Worm (Caenorhabditis elegans) whole organism, midembryonic: ENCODE measurements around the gene fbxa-47.
"Not testable (repeated sequence)": the region's sequence is repeated elsewhere in the genome, so short reads cannot be mapped to it uniquely, and the experiment has no call there.

ENCODE experiments used
- T22C8.4 ChIP-seq: fragments of 200-800 bp; sonication (Bioruptor generic); IDR thresholded peaks from 2 replicates; pipeline ENCODE4 v1.3.6; 2022; ENCODE audit warnings: missing genetic modification characterization, missing compliant biosample characterization
- cog-1 ChIP-seq: sonication (generic microtip); optimal IDR thresholded peaks from 2 replicates; lab custom pipeline; 2016; ENCODE audit warnings: missing genetic modification characterization, missing compliant biosample characterization
- flt-1 ChIP-seq: fragments of 200-800 bp; sonication (Bioruptor generic); IDR thresholded peaks from 2 replicates; pipeline ENCODE4 v1.3.6; 2022; ENCODE audit warnings: missing genetic modification characterization, missing compliant biosample characterization
- klf-2 ChIP-seq: fragments of 200-800 bp; sonication (Bioruptor generic); conservative IDR thresholded peaks from 2 replicates; pipeline ENCODE4 v1.3.6; 2022; ENCODE audit warnings: missing genetic modification reagents, missing genetic modification characterization, missing compliant biosample characterization
- med-1 ChIP-seq: sonication (generic microtip); optimal IDR thresholded peaks from 2 replicates; lab custom pipeline; 2017; ENCODE audit warnings: missing genetic modification characterization, mild to moderate bottlenecking, missing compliant biosample characterization, antibody characterized with exemption, missing genetic modification reagents; ENCODE audit not compliant: insufficient read depth
- ref-1 ChIP-seq: fragments of 200-800 bp; sonication (Bioruptor generic); conservative IDR thresholded peaks from 2 replicates; pipeline ENCODE4 v1.3.6; 2022; ENCODE audit warnings: missing genetic modification reagents, missing genetic modification characterization, missing compliant biosample characterization
- tab-1 ChIP-seq: fragments of 200-800 bp; sonication (Bioruptor generic); IDR thresholded peaks from 2 replicates; pipeline ENCODE4 v1.3.6; 2022; ENCODE audit warnings: missing genetic modification characterization, missing compliant biosample characterization
- ztf-23 ChIP-seq: fragments of 200-800 bp; sonication (Bioruptor generic); IDR thresholded peaks from 2 replicates; pipeline ENCODE4 v1.3.6; 2022; ENCODE audit warnings: missing genetic modification reagents, missing genetic modification characterization, missing compliant biosample characterization
- ztf-29 ChIP-seq: fragments of 200-800 bp; sonication (Bioruptor generic); IDR thresholded peaks from 2 replicates; pipeline ENCODE4 v1.3.6; 2022; ENCODE audit warnings: missing genetic modification reagents, missing genetic modification characterization, missing compliant biosample characterization

Gene fbxa-47

ce11 chrIII:2232360-2232759 is at the start of gene fbxa-47:
fbxa-47 (minus strand) TSS chrIII:2232460.
- TF ChIP-seq flt-1 = no peak
- TF ChIP-seq ref-1 (GFP tag; lab: Robert Waterston, UW) = no peak
- TF ChIP-seq cog-1 (tag; lab: Kevin White, UChicago) = no peak
- TF ChIP-seq ztf-29 (GFP tag; lab: Robert Waterston, UW) = no peak
- TF ChIP-seq ztf-23 (GFP tag; lab: Robert Waterston, UW) = no peak
- TF ChIP-seq T22C8.4 (GFP tag; lab: Robert Waterston, UW) = no peak
- no peak for TF ChIP-seq med-1

- no peak for TF ChIP-seq klf-2 (GFP tag; lab: Robert Waterston, UW)
- TF ChIP-seq ref-1 (GFP tag; lab: Robert Waterston, UW) = no peak
- TF ChIP-seq med-1 = no peak
- no peak for TF ChIP-seq T22C8.4 (GFP tag; lab: Robert Waterston, UW)
- no peak for TF ChIP-seq ztf-29 (GFP tag; lab: Robert Waterston, UW)
- TF ChIP-seq tab-1 (GFP tag; lab: Robert Waterston, UW) = no peak
- TF ChIP-seq cog-1 (tag; lab: Kevin White, UChicago) = no peak
- TF ChIP-seq ztf-23 (GFP tag; lab: Robert Waterston, UW) = no peak
- no peak for TF ChIP-seq flt-1
These were observed 48.3 kb upstream of the fbxa-47 start, which contains the start of gene Y54F10BM.22 for ce11 chrIII:2280569-2280968. Y54F10BM.22 (plus strand) TSS chrIII:2280899.

- TF ChIP-seq ref-1 (GFP tag; lab: Robert Waterston, UW) (no peak), med-1 (no peak), flt-1 (no peak), klf-2 (GFP tag; lab: Robert Waterston, UW) (no peak), ztf-29 (GFP tag; lab: Robert Waterston, UW) (no peak), ztf-23 (GFP tag; lab: Robert Waterston, UW) (no peak), T22C8.4 (GFP tag; lab: Robert Waterston, UW) (no peak), cog-1 (tag; lab: Kevin White, UChicago) (no peak), tab-1 (GFP tag; lab: Robert Waterston, UW) (no peak)
These were observed 47.2 kb upstream of the fbxa-47 start, which contains the start of gene Y54F10BM.23 for ce11 chrIII:2279457-2279856. Y54F10BM.23 (minus strand) TSS chrIII:2279557.

- TF ChIP-seq T22C8.4 (GFP tag; lab: Robert Waterston, UW) (no peak), tab-1 (GFP tag; lab: Robert Waterston, UW) (no peak), ztf-29 (GFP tag; lab: Robert Waterston, UW) (no peak), cog-1 (tag; lab: Kevin White, UChicago) (no peak), ref-1 (GFP tag; lab: Robert Waterston, UW) (no peak), klf-2 (GFP tag; lab: Robert Waterston, UW) (no peak), med-1 (no peak), ztf-23 (GFP tag; lab: Robert Waterston, UW) (no peak), flt-1 (no peak)
These were observed 44.6 kb upstream of the fbxa-47 start, which contains the start of gene Y54F10BM.21 for ce11 chrIII:2276842-2277241. Y54F10BM.21 (plus strand) TSS chrIII:2277142.

- TF ChIP-seq T22C8.4 (GFP tag; lab: Robert Waterston, UW) (no peak), ref-1 (GFP tag; lab: Robert Waterston, UW) (no peak), ztf-23 (GFP tag; lab: Robert Waterston, UW) (no peak), ztf-29 (GFP tag; lab: Robert Waterston, UW) (no peak), klf-2 (GFP tag; lab: Robert Waterston, UW) (no peak), med-1 (no peak), tab-1 (GFP tag; lab: Robert Waterston, UW) (no peak), cog-1 (tag; lab: Kevin White, UChicago) (no peak), flt-1 (no peak)
These were observed 40.5 kb upstream of the fbxa-47 start, which contains the start of gene fbxa-39 for ce11 chrIII:2272732-2273131. fbxa-39 (plus strand) TSS chrIII:2273032.

ce11 chrIII:2272075-2272474 is 39.8 kb upstream of the fbxa-47 start, which contains the start of gene fbxa-48:
fbxa-48 (minus strand) TSS chrIII:2272175.
- no peak for TF ChIP-seq ztf-29 (GFP tag; lab: Robert Waterston, UW)
- TF ChIP-seq T22C8.4 (GFP tag; lab: Robert Waterston, UW) = no peak
- no peak for TF ChIP-seq ztf-23 (GFP tag; lab: Robert Waterston, UW)
- no peak for TF ChIP-seq klf-2 (GFP tag; lab: Robert Waterston, UW)

ce11 chrIII:2265986-2266701 is 33.9 kb upstream of the fbxa-47 start, which contains the start of gene fbxa-9:
fbxa-9 (plus strand) TSS chrIII:2266651.
- TF ChIP-seq med-1 = no peak
- no peak for TF ChIP-seq flt-1
- TF ChIP-seq T22C8.4 (GFP tag; lab: Robert Waterston, UW) = no peak
- no peak for TF ChIP-seq ztf-29 (GFP tag; lab: Robert Waterston, UW)

- TF ChIP-seq ztf-29 (GFP tag; lab: Robert Waterston, UW) (no peak), med-1 (no peak), cog-1 (tag; lab: Kevin White, UChicago) (no peak), klf-2 (GFP tag; lab: Robert Waterston, UW) (no peak), ref-1 (GFP tag; lab: Robert Waterston, UW) (no peak), T22C8.4 (GFP tag; lab: Robert Waterston, UW) (no peak), ztf-23 (GFP tag; lab: Robert Waterston, UW) (no peak), flt-1 (no peak), tab-1 (GFP tag; lab: Robert Waterston, UW) (no peak)
These were observed 30.7 kb upstream of the fbxa-47 start, which contains the start of gene Y54F10BM.6 for ce11 chrIII:2262942-2263341. Y54F10BM.6 (plus strand) TSS chrIII:2263242.

- not testable (repeated sequence) for TF ChIP-seq T22C8.4 (GFP tag; lab: Robert Waterston, UW); tab-1 (GFP tag; lab: Robert Waterston, UW); cog-1 (tag; lab: Kevin White, UChicago)
These were observed 29.1 kb upstream of the fbxa-47 start, which contains the start of gene fbxa-42 for ce11 chrIII:2261353-2261752. fbxa-42 (minus strand) TSS chrIII:2261453.
